Worm (Caenorhabditis elegans) whole organism, mixed stage, embryonic: ENCODE results near the gene srh-122.
A peak's percentile ranks its signal among the peaks of the same experiment; 100 is the strongest.

Experiments
- blmp-1 ChIP-seq: fragments of 150-350 bp; optimal IDR thresholded peaks from 2 replicates; lab custom pipeline; 2014; ENCODE audit warnings: missing biosample characterization, missing genetic modification characterization
- ceh-39 ChIP-seq: fragments of 150-350 bp; optimal IDR thresholded peaks from 2 replicates; lab custom pipeline; 2014; ENCODE audit warnings: missing biosample characterization, missing genetic modification characterization
- ceh-43 ChIP-seq: fragments of 200-800 bp; sonication (Bioruptor generic); optimal IDR thresholded peaks from 2 replicates; lab custom pipeline; 2018; ENCODE audit warnings: mild to moderate bottlenecking, missing genetic modification characterization, moderate library complexity, missing compliant biosample characterization
- ceh-83 ChIP-seq: fragments of 200-800 bp; sonication (Bioruptor generic); optimal IDR thresholded peaks from 2 replicates; lab custom pipeline; 2018; ENCODE audit warnings: mild to moderate bottlenecking, missing genetic modification characterization, missing compliant biosample characterization
- ces-1 ChIP-seq: fragments of 150-350 bp; optimal IDR thresholded peaks from 2 replicates; lab custom pipeline; 2014; ENCODE audit warnings: missing biosample characterization, missing genetic modification reagents, missing genetic modification characterization
- cnd-1 ChIP-seq: fragments of 200-800 bp; sonication (Bioruptor generic); optimal IDR thresholded peaks from 2 replicates; lab custom pipeline; 2018; ENCODE audit warnings: mild to moderate bottlenecking, missing genetic modification characterization, missing compliant biosample characterization
- drap-1 ChIP-seq: fragments of 200-800 bp; sonication (Bioruptor generic); optimal IDR thresholded peaks from 3 replicates; lab custom pipeline; 2018; ENCODE audit warnings: mild to moderate bottlenecking, missing genetic modification characterization, missing compliant biosample characterization
- elt-1 ChIP-seq: sonication (generic microtip); optimal IDR thresholded peaks from 2 replicates; lab custom pipeline; 2017; ENCODE audit warnings: missing genetic modification characterization, mild to moderate bottlenecking, missing compliant biosample characterization, antibody characterized with exemption, moderate library complexity, borderline replicate concordance; ENCODE audit not compliant: insufficient read depth
- hlh-1 ChIP-seq: fragments of 150-350 bp; optimal IDR thresholded peaks from 2 replicates; lab custom pipeline; 2014; ENCODE audit warnings: missing biosample characterization, missing genetic modification reagents, missing genetic modification characterization
- lin-32 ChIP-seq: fragments of 200-800 bp; sonication (Bioruptor generic); optimal IDR thresholded peaks from 2 replicates; lab custom pipeline; 2018; ENCODE audit warnings: mild to moderate bottlenecking, missing genetic modification characterization, missing compliant biosample characterization
- mep-1 ChIP-seq: fragments of 150-350 bp; optimal IDR thresholded peaks from 2 replicates; lab custom pipeline; 2017; ENCODE audit warnings: missing biosample characterization, missing genetic modification reagents, missing genetic modification characterization, inconsistent platforms
- mls-2 ChIP-seq: sonication (generic microtip); optimal IDR thresholded peaks from 2 replicates; lab custom pipeline; 2016; ENCODE audit warnings: mild to moderate bottlenecking, missing genetic modification characterization, moderate library complexity, missing compliant biosample characterization
- nhr-28 ChIP-seq: fragments of 150-350 bp; optimal IDR thresholded peaks from 2 replicates; lab custom pipeline; 2014; ENCODE audit warnings: missing biosample characterization, missing genetic modification characterization
- nhr-76 ChIP-seq: sonication (generic microtip); optimal IDR thresholded peaks from 2 replicates; lab custom pipeline; 2017; ENCODE audit warnings: missing biosample characterization, missing genetic modification characterization
- pha-4 ChIP-seq: fragments of 150-350 bp; optimal IDR thresholded peaks from 2 replicates; lab custom pipeline; 2018; ENCODE audit warnings: missing biosample characterization, missing genetic modification reagents, missing genetic modification characterization
- sptf-1 ChIP-seq: sonication (generic microtip); optimal IDR thresholded peaks from 2 replicates; lab custom pipeline; 2017; ENCODE audit warnings: mild to moderate bottlenecking, missing genetic modification characterization, moderate library complexity, missing compliant biosample characterization
- unc-39 ChIP-seq: fragments of 150-350 bp; optimal IDR thresholded peaks from 2 replicates; lab custom pipeline; 2014; ENCODE audit warnings: missing biosample characterization, missing genetic modification characterization
- unc-62 ChIP-seq: fragments of 150-350 bp; optimal IDR thresholded peaks from 2 replicates; lab custom pipeline; 2014; ENCODE audit warnings: missing biosample characterization, missing genetic modification reagents, missing genetic modification characterization
- zip-8 ChIP-seq: fragments of 150-350 bp; optimal IDR thresholded peaks from 2 replicates; lab custom pipeline; 2014; ENCODE audit warnings: missing biosample characterization, missing genetic modification characterization
- ztf-11 ChIP-seq: fragments of 150-350 bp; optimal IDR thresholded peaks from 2 replicates; lab custom pipeline; 2014; ENCODE audit warnings: missing biosample characterization, missing genetic modification characterization

srh-122 gene

ce11 chrV:15337405-15337804 lies 40.4 kb downstream of the srh-122 start, which contains the start of gene wrt-7:
Gene wrt-7 (minus strand): TSS chrV:15337505.
- TF ChIP-seq ztf-11 (tag; lab: Kevin White, UChicago) (no peak), blmp-1 (no peak), cnd-1 (no peak)

ce11 chrV:15332851-15333250 lies 45.0 kb downstream of the srh-122 start, which contains the start of gene srw-113:
Gene srw-113 (plus strand): TSS chrV:15333151.
- TF ChIP-seq nhr-28 (tag; lab: Kevin White, UChicago) = no peak
- TF ChIP-seq ceh-83 (GFP tag; lab: Kevin White, UChicago) = no peak
- no peak for TF ChIP-seq ces-1
- TF ChIP-seq mep-1 (tag; lab: Kevin White, UChicago) = no peak
- no peak for TF ChIP-seq elt-1
- TF ChIP-seq pha-4 = no peak
- no peak for TF ChIP-seq nhr-76

ce11 chrV:15330314-15330713 lies 47.5 kb downstream of the srh-122 start, which contains the start of gene srh-295:
Gene srh-295 (plus strand): TSS chrV:15330614.
- TF ChIP-seq zip-8 (tag; lab: Kevin White, UChicago) (peak; percentile 70), unc-62 (no peak), hlh-1 (tag; lab: Kevin White, UChicago) (no peak), cnd-1 (no peak)

- TF ChIP-seq zip-8 (tag; lab: Kevin White, UChicago) = no peak
- TF ChIP-seq unc-39 (tag; lab: Kevin White, UChicago) = no peak
- no peak for TF ChIP-seq nhr-28 (tag; lab: Kevin White, UChicago)
- TF ChIP-seq drap-1 = no peak
- TF ChIP-seq lin-32 (GFP tag; lab: Kevin White, UChicago) = no peak
- no peak for TF ChIP-seq ceh-43 (GFP tag; lab: Kevin White, UChicago)
- TF ChIP-seq ceh-39 = no peak
- no peak for TF ChIP-seq cnd-1
- TF ChIP-seq hlh-1 (tag; lab: Kevin White, UChicago) = no peak
- no peak for TF ChIP-seq sptf-1 (tag; lab: Kevin White, UChicago)
- TF ChIP-seq mls-2 (tag; lab: Kevin White, UChicago) = no peak
Observed at ce11 chrV:15327745-15328447, 49.9 kb downstream of the srh-122 start, which contains the start of gene ZK1037.6. Gene ZK1037.6 (minus strand): TSS chrV:15327795.
